Worm (Caenorhabditis elegans): ENCODE results near the gene C47E8.1.

DNA sequence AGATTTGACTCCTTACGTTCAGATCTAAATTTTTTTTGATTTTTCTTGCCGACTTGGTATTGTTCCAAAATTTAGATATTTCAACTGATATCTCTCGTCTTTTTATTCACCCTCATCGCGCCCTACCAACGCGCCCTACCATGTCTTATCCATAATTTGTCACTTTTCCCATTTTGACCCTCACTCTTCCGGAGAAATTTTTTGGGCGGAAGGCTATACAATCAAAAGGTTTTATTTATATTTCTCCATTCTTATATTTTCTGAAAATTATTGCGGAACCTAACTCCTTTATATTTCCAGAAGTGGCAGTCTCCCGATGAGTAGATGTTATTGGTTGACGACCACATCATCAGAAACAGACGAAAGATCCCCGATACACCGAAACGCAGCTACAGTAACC, 45.0 kb upstream of the C47E8.1 start, which contains the start of gene hot-1:
- TF ChIP-seq mab-5 (tag; optimal IDR thresholded peaks at IDR 0.05) (no peak), unc-62 (GFP tag; optimal IDR thresholded peaks at IDR 0.05) (no peak), unc-39 (tag; optimal IDR thresholded peaks at IDR 0.05) (no peak), nhr-11 (tag; optimal IDR thresholded peaks at IDR 0.05) (no peak), elt-1 (tag; optimal IDR thresholded peaks at IDR 0.05) (no peak), blmp-1 (tag; optimal IDR thresholded peaks at IDR 0.05; ENCODE audit: insufficient read depth) (no peak), ztf-11 (tag; optimal IDR thresholded peaks at IDR 0.05) (no peak), ZK546.5 (tag; optimal IDR thresholded peaks at IDR 0.05) (no peak), ztf-4 (tag; optimal IDR thresholded peaks at IDR 0.05) (no peak), egl-27 (tag; optimal IDR thresholded peaks at IDR 0.05) (no peak), ama-1 (optimal IDR thresholded peaks at IDR 0.05) (no peak), ceh-82 (tag; optimal IDR thresholded peaks at IDR 0.05) (no peak), nhr-237 (tag; optimal IDR thresholded peaks at IDR 0.05) (no peak)
